Worm (Caenorhabditis elegans): ENCODE results near the gene dgk-4.
A peak's percentile ranks its signal among the peaks of the same experiment; 100 is the strongest.

Gene dgk-4

DNA sequence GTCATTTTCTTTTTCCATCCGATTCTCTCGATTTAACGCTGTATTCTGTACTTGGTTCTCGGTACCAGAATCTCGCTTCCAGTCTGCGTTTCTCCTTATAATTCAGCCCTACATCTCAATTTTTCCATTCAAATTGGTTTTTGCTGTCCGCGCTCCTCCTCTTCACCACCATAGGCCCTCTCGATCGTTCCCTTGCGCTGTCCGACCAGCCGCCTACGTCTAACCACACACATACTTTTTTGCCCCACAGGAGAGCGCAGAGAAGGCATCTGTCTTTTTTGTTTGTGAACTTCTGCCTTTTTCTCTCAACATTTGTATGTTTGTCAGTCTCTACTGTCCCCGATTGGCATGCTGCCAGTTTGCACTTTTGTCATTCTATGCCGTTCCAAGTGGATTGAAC, 3.8 kb upstream of the dgk-4 start, which contains the start of gene F42A9.11 (continued):
- TF ChIP-seq che-1 (tag; optimal IDR thresholded peaks at IDR 0.05) (no peak), pat-9 (tag; optimal IDR thresholded peaks at IDR 0.05) (no peak), unc-3 (GFP tag; conservative IDR thresholded peaks at IDR 0.05) (no peak), unc-3 (tag; optimal IDR thresholded peaks at IDR 0.05) (no peak), ttx-3 (tag; optimal IDR thresholded peaks at IDR 0.05) (no peak), fkh-6 (tag; optimal IDR thresholded peaks at IDR 0.05) (no peak), lim-6 (tag; optimal IDR thresholded peaks at IDR 0.05) (no peak), ceh-14 (tag; optimal IDR thresholded peaks at IDR 0.05) (no peak), nhr-232 (tag; optimal IDR thresholded peaks at IDR 0.05) (no peak), pha-2 (tag; optimal IDR thresholded peaks at IDR 0.05) (no peak), ahr-1 (tag; optimal IDR thresholded peaks at IDR 0.05) (no peak), T23F11.4 (GFP tag; optimal IDR thresholded peaks at IDR 0.05) (no peak), F13H6.1 (tag; optimal IDR thresholded peaks at IDR 0.05) (no peak), elt-2 (tag; optimal IDR thresholded peaks at IDR 0.05) (no peak), ceh-2 (tag; optimal IDR thresholded peaks at IDR 0.05) (no peak), ztf-16 (tag; optimal IDR thresholded peaks at IDR 0.05) (no peak), zip-5 (tag; optimal IDR thresholded peaks at IDR 0.05) (no peak), nfya-1 (tag; optimal IDR thresholded peaks at IDR 0.05) (no peak), ceh-31 (tag; optimal IDR thresholded peaks at IDR 0.05) (peak; percentile 37), ceh-22 (tag; optimal IDR thresholded peaks at IDR 0.05) (no peak), pax-1 (tag; optimal IDR thresholded peaks at IDR 0.05) (no peak), ceh-48 (tag; optimal IDR thresholded peaks at IDR 0.05) (no peak), ama-1 (optimal IDR thresholded peaks at IDR 0.05) (no peak), Y22D7AL.16 (tag; optimal IDR thresholded peaks at IDR 0.05) (no peak), K02D7.2 (tag; optimal IDR thresholded peaks at IDR 0.05) (no peak), unc-42 (tag; optimal IDR thresholded peaks at IDR 0.05) (no peak), hlh-8 (tag; optimal IDR thresholded peaks at IDR 0.05) (no peak), fax-1 (tag; optimal IDR thresholded peaks at IDR 0.05) (no peak), mec-3 (tag; optimal IDR thresholded peaks at IDR 0.05; ENCODE audit: borderline replicate concordance) (no peak), elt-4 (tag; optimal IDR thresholded peaks at IDR 0.05) (no peak), ets-4 (tag; optimal IDR thresholded peaks at IDR 0.05) (no peak), ceh-30 (tag; optimal IDR thresholded peaks at IDR 0.05) (no peak), unc-55 (GFP tag; optimal IDR thresholded peaks at IDR 0.05) (no peak)

ce11 chrIV:8628262-8628661, 2.9 kb upstream of the dgk-4 start:
- TF ChIP-seq hlh-15 (tag; optimal IDR thresholded peaks at IDR 0.05): no peak

DNA sequence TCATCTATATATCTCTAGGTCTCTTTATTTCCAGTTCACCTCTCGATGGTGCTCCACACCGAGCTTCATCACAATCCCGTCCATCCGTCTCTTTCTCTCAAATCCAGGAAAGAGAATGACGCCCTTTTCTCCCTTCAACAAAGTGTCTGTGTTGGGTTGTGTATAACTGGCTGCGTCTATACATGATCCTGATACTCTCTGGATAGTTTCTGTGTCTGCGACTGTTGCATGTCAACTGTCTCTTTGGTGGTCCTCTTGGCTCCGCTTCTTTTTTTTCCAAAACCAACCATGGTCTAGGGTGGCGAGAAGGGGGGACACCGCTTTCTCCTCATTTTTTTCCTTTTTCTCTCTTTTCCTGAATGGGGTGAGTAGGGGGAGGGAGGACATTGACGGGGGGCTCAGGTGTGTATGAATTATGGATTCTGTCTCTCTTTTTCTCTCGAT, 1.5 kb upstream of the dgk-4 start:
- TF ChIP-seq rnt-1 (tag; optimal IDR thresholded peaks at IDR 0.05): no peak
- no peak for TF ChIP-seq ref-2 (tag; optimal IDR thresholded peaks at IDR 0.05)
- no peak for TF ChIP-seq sox-4 (tag; optimal IDR thresholded peaks at IDR 0.05)
- TF ChIP-seq pqm-1 (tag; optimal IDR thresholded peaks at IDR 0.05): no peak
- no peak for TF ChIP-seq pha-2 (tag; optimal IDR thresholded peaks at IDR 0.05)
- peak; percentile 62 for TF ChIP-seq ceh-18 (tag; optimal IDR thresholded peaks at IDR 0.05)
- TF ChIP-seq lim-6 (tag; optimal IDR thresholded peaks at IDR 0.05): peak; percentile 12
- TF ChIP-seq K09A11.1 (tag; optimal IDR thresholded peaks at IDR 0.05; ENCODE audit: insufficient read depth): no peak
- TF ChIP-seq npax-4 (tag; optimal IDR thresholded peaks at IDR 0.05): no peak
- TF ChIP-seq unc-55 (GFP tag; optimal IDR thresholded peaks at IDR 0.05): peak; percentile 86
- no peak for TF ChIP-seq nhr-232 (tag; optimal IDR thresholded peaks at IDR 0.05)
- peak; percentile 11 for TF ChIP-seq madf-2 (tag; optimal IDR thresholded peaks at IDR 0.05)
- TF ChIP-seq unc-42 (tag; optimal IDR thresholded peaks at IDR 0.05): peak; percentile 22
- TF ChIP-seq sox-2 (GFP tag; IDR thresholded peaks at IDR 0.05): no peak
- peak; percentile 68 for TF ChIP-seq ceh-31 (tag; optimal IDR thresholded peaks at IDR 0.05)
- no peak for TF ChIP-seq lin-11 (tag; optimal IDR thresholded peaks at IDR 0.05)
- peak; percentile 37 for TF ChIP-seq tbx-2 (tag; optimal IDR thresholded peaks at IDR 0.05)
- no peak for TF ChIP-seq mec-3 (tag; optimal IDR thresholded peaks at IDR 0.05; ENCODE audit: borderline replicate concordance)
- peak; percentile 37 for TF ChIP-seq ceh-19 (GFP tag; optimal IDR thresholded peaks at IDR 0.05)
- TF ChIP-seq ceh-22 (tag; optimal IDR thresholded peaks at IDR 0.05): no peak
- TF ChIP-seq dve-1 (tag; optimal IDR thresholded peaks at IDR 0.05): no peak
- TF ChIP-seq nfya-1 (tag; optimal IDR thresholded peaks at IDR 0.05): peak; percentile 64
- TF ChIP-seq gmeb-2 (tag; optimal IDR thresholded peaks at IDR 0.05): no peak
- TF ChIP-seq ceh-14 (tag; optimal IDR thresholded peaks at IDR 0.05): no peak

Measured in whole organism, late embryonic.